Fruit fly (Drosophila melanogaster) whole organism, adult: ENCODE measurements around the gene Wdr59.

Source experiments
- CG1620 ChIP-seq: fragments of 200-800 bp; sonication (Bioruptor generic); optimal IDR thresholded peaks from 2 replicates; lab custom pipeline; 2016; ENCODE audit warnings: missing biosample characterization, missing genetic modification characterization
- CG7101 ChIP-seq: fragments of 200-800 bp; sonication (Bioruptor generic); optimal IDR thresholded peaks from 2 replicates; lab custom pipeline; 2018; ENCODE audit warnings: missing biosample characterization, mild to moderate bottlenecking, missing genetic modification characterization, moderate library complexity
- Crg-1 ChIP-seq: fragments of 200-800 bp; sonication (Bioruptor generic); optimal IDR thresholded peaks from 2 replicates; lab custom pipeline; 2016; ENCODE audit warnings: missing biosample characterization, missing genetic modification characterization
- cnc ChIP-seq, 2 experiments: fragments of >200 bp; optimal IDR thresholded peaks; 2 replicates each; lab custom pipeline; 2017
- kay ChIP-seq: fragments of 200-800 bp; sonication (Bioruptor generic); peaks from one replicate; lab custom pipeline; 2016; ENCODE audit warnings: missing biosample characterization, missing genetic modification characterization, borderline replicate concordance
- tj ChIP-seq: fragments of 200-800 bp; sonication (Bioruptor generic); optimal IDR thresholded peaks from 3 replicates; lab custom pipeline; 2017; ENCODE audit warnings: missing biosample characterization, mild to moderate bottlenecking, missing genetic modification characterization, moderate library complexity

DNA sequence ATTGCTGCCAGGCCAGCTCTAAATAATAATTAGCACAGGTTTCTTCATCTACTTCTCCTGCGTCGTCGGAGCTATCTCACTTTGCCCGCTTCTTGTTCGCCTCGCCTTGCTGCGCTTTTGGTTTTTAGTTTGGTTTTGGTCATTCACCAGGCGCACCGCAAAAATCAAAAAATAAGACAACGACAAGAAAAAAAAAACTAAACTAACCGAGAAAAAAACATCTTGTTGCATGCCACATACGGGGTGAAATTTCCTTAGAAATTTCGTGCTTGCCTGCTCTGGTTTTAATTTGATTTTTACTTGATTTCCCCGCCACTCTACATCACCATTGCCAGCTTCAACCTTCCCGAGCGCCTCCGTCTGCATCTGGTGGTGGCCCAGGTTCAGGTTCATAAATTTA is 49.5 kb upstream of the Wdr59 start:
- TF ChIP-seq kay (GFP tag; lab: Kevin White, UChicago) = no peak
- no peak for TF ChIP-seq tj (GFP tag; lab: Kevin White, UChicago)
- TF ChIP-seq cnc (optimal IDR thresholded peaks at IDR 0.05; lab: Kevin White, UChicago) = no peak
- TF ChIP-seq Crg-1 (GFP tag; lab: Kevin White, UChicago) = no peak
- no peak for TF ChIP-seq CG1620 (GFP tag; lab: Kevin White, UChicago)
- no peak for TF ChIP-seq CG7101
